Fruit fly (Drosophila melanogaster): ENCODE data around the gene Hsp70Aa.

dm6 chr3R:11989996-11990395 lies 33.7 kb upstream of the Hsp70Aa start:
- TF ChIP-seq psq (GFP tag; optimal IDR thresholded peaks at IDR 0.05), result no peak
- TF ChIP-seq sv (GFP tag; optimal IDR thresholded peaks at IDR 0.05), result no peak
- TF ChIP-seq usp (GFP tag; optimal IDR thresholded peaks at IDR 0.05), result no peak
- TF ChIP-seq CrebA (GFP tag; optimal IDR thresholded peaks at IDR 0.05; ENCODE audit: borderline replicate concordance), result no peak
- TF ChIP-seq br (GFP tag; optimal IDR thresholded peaks at IDR 0.05), result no peak
- TF ChIP-seq sage (GFP tag; optimal IDR thresholded peaks at IDR 0.05), result no peak
- TF ChIP-seq Vsx2 (GFP tag; optimal IDR thresholded peaks at IDR 0.05; ENCODE audit: partially characterized antibody), result no peak
- no peak for TF ChIP-seq Hr78 (GFP tag; optimal IDR thresholded peaks at IDR 0.05)

All from whole organism, wandering third instar larva.